Worm (Caenorhabditis elegans) whole organism, L1 larva: ENCODE results near the gene nas-3.

ENCODE experiments used
- C16A3.4 ChIP-seq: fragments of 150-350 bp; optimal IDR thresholded peaks from 2 replicates; lab custom pipeline; 2014; ENCODE audit warnings: missing biosample characterization, missing genetic modification characterization
- C34B4.2 ChIP-seq: sonication (generic microtip); optimal IDR thresholded peaks from 2 replicates; lab custom pipeline; 2017; ENCODE audit warnings: mild to moderate bottlenecking, missing genetic modification characterization, missing compliant biosample characterization
- alr-1 ChIP-seq: fragments of 200-800 bp; sonication (Bioruptor generic); optimal IDR thresholded peaks from 2 replicates; lab custom pipeline; 2018; ENCODE audit warnings: borderline replicate concordance, mild to moderate bottlenecking, missing genetic modification characterization, missing compliant biosample characterization
- ama-1 ChIP-seq: fragments of 150-350 bp; optimal IDR thresholded peaks from 2 replicates; lab custom pipeline; 2014
- blmp-1 ChIP-seq: fragments of 150-350 bp; optimal IDR thresholded peaks from 2 replicates; lab custom pipeline; 2014; ENCODE audit warnings: missing biosample characterization, missing genetic modification characterization
- ceh-63 ChIP-seq: fragments of 200-800 bp; sonication (Bioruptor generic); optimal IDR thresholded peaks from 2 replicates; lab custom pipeline; 2018; ENCODE audit warnings: mild to moderate bottlenecking, missing genetic modification characterization, missing compliant biosample characterization
- ceh-82 ChIP-seq, 3 experiments: fragments of 150-350 bp in 1 of 3; sonication (generic microtip) in 2 of 3; optimal IDR thresholded peaks; 2 replicates each; lab custom pipeline; 2014 to 2017; ENCODE audit warnings: missing biosample characterization in 3 of 3, missing genetic modification characterization in 3 of 3
- ceh-88 ChIP-seq: fragments of 200-800 bp; sonication (Bioruptor generic); IDR thresholded peaks from 2 replicates; pipeline ENCODE4 v1.3.6; 2022; ENCODE audit warnings: missing genetic modification characterization, missing compliant biosample characterization
- ces-1 ChIP-seq: fragments of 150-350 bp; optimal IDR thresholded peaks from 2 replicates; lab custom pipeline; 2014; ENCODE audit warnings: missing biosample characterization, missing genetic modification reagents, missing genetic modification characterization
- dpl-1 ChIP-seq, 3 experiments: fragments of 150-350 bp in 2 of 3; sonication (generic microtip) in 1 of 3; optimal IDR thresholded peaks; 2 replicates each; lab custom pipeline; 2014 to 2017; ENCODE audit warnings: missing biosample characterization in 3 of 3, missing genetic modification characterization in 3 of 3, missing genetic modification reagents in 3 of 3
- efl-3 ChIP-seq: fragments of 200-800 bp; sonication (Bioruptor generic); optimal IDR thresholded peaks from 2 replicates; lab custom pipeline; 2018; ENCODE audit warnings: mild to moderate bottlenecking, missing genetic modification characterization, missing compliant biosample characterization
- elt-2 ChIP-seq: sonication (generic microtip); optimal IDR thresholded peaks from 2 replicates; lab custom pipeline; 2016; ENCODE audit warnings: missing genetic modification characterization, mild to moderate bottlenecking, inconsistent platforms, missing compliant biosample characterization, missing genetic modification reagents
- elt-3 ChIP-seq, 6 experiments: fragments of 150-350 bp in 1 of 6; sonication (generic microtip); optimal IDR thresholded peaks; 2 replicates each; lab custom pipeline; 2017 to 2018; ENCODE audit warnings: missing biosample characterization in 6 of 6, missing genetic modification characterization in 6 of 6, inconsistent platforms in 1 of 6
- ets-5 ChIP-seq: fragments of 200-800 bp; sonication (Bioruptor generic); IDR thresholded peaks from 2 replicates; pipeline ENCODE4 v1.3.6; 2022; ENCODE audit warnings: missing genetic modification characterization, missing compliant biosample characterization
- fkh-8 ChIP-seq: sonication (generic microtip); optimal IDR thresholded peaks from 2 replicates; lab custom pipeline; 2016; ENCODE audit warnings: mild to moderate bottlenecking, missing genetic modification characterization, missing compliant biosample characterization
- hlh-17 ChIP-seq: fragments of 200-800 bp; sonication (Bioruptor generic); optimal IDR thresholded peaks from 2 replicates; lab custom pipeline; 2018; ENCODE audit warnings: missing genetic modification characterization, mild to moderate bottlenecking, missing compliant biosample characterization, moderate library complexity, borderline replicate concordance
- irx-1 ChIP-seq: sonication (generic microtip); optimal IDR thresholded peaks from 2 replicates; lab custom pipeline; 2016; ENCODE audit warnings: missing genetic modification characterization, missing compliant biosample characterization
- lin-13 ChIP-seq: fragments of 150-350 bp; optimal IDR thresholded peaks from 2 replicates; lab custom pipeline; 2014; ENCODE audit warnings: missing biosample characterization, missing genetic modification reagents, missing genetic modification characterization
- lin-14 ChIP-seq: fragments of 200-800 bp; sonication (Bioruptor generic); optimal IDR thresholded peaks from 2 replicates; lab custom pipeline; 2018; ENCODE audit warnings: mild to moderate bottlenecking, missing genetic modification characterization, moderate library complexity, missing compliant biosample characterization
- lin-39 ChIP-seq: fragments of 150-350 bp; optimal IDR thresholded peaks from 2 replicates; lab custom pipeline; 2014; ENCODE audit warnings: missing biosample characterization, missing genetic modification reagents, missing genetic modification characterization
- mab-9 ChIP-seq: fragments of 200-800 bp; sonication (Bioruptor generic); IDR thresholded peaks from 2 replicates; pipeline ENCODE4 v1.3.6; 2022; ENCODE audit warnings: missing genetic modification reagents, missing genetic modification characterization, missing compliant biosample characterization
- mef-2 ChIP-seq: fragments of 150-350 bp; optimal IDR thresholded peaks from 2 replicates; lab custom pipeline; 2014; ENCODE audit warnings: missing biosample characterization, missing genetic modification characterization
- nhr-11 ChIP-seq: fragments of 150-350 bp; optimal IDR thresholded peaks from 2 replicates; lab custom pipeline; 2014; ENCODE audit warnings: missing biosample characterization, missing genetic modification characterization
- nhr-19 ChIP-seq: fragments of 200-800 bp; sonication (Bioruptor generic); conservative IDR thresholded peaks from 2 replicates; pipeline ENCODE4 v1.3.6; 2022; ENCODE audit warnings: missing genetic modification characterization, missing compliant biosample characterization
- nhr-20 ChIP-seq: sonication (generic microtip); optimal IDR thresholded peaks from 2 replicates; lab custom pipeline; 2016; ENCODE audit warnings: mild to moderate bottlenecking, missing genetic modification characterization, missing compliant biosample characterization
- nhr-47 ChIP-seq: sonication (generic microtip); optimal IDR thresholded peaks from 2 replicates; lab custom pipeline; 2016; ENCODE audit warnings: mild to moderate bottlenecking, missing genetic modification characterization, moderate library complexity, missing compliant biosample characterization
- nhr-85 ChIP-seq: sonication (generic microtip); peaks from one replicate; lab custom pipeline; 2016; ENCODE audit warnings: missing genetic modification characterization, inconsistent platforms, missing compliant biosample characterization
- nhr-90 ChIP-seq: sonication (generic microtip); optimal IDR thresholded peaks from 2 replicates; lab custom pipeline; 2016; ENCODE audit warnings: mild to moderate bottlenecking, missing genetic modification characterization, missing compliant biosample characterization; ENCODE audit not compliant: poor library complexity
- pax-3 ChIP-seq: fragments of 200-800 bp; sonication (Bioruptor generic); optimal IDR thresholded peaks from 2 replicates; lab custom pipeline; 2018; ENCODE audit warnings: mild to moderate bottlenecking, missing genetic modification characterization, moderate library complexity, missing compliant biosample characterization
- pqm-1 ChIP-seq: sonication (generic microtip); optimal IDR thresholded peaks from 3 replicates; lab custom pipeline; 2017; ENCODE audit warnings: missing biosample characterization, missing genetic modification characterization
- rnt-1 ChIP-seq: sonication (generic microtip); optimal IDR thresholded peaks from 2 replicates; lab custom pipeline; 2016; ENCODE audit warnings: mild to moderate bottlenecking, missing genetic modification characterization, moderate library complexity, missing compliant biosample characterization
- tlp-1 ChIP-seq: fragments of 150-350 bp; optimal IDR thresholded peaks from 2 replicates; lab custom pipeline; 2014; ENCODE audit warnings: missing biosample characterization, missing genetic modification characterization
- unc-130 ChIP-seq: fragments of 150-350 bp; optimal IDR thresholded peaks from 2 replicates; lab custom pipeline; 2017; ENCODE audit warnings: missing biosample characterization, missing genetic modification characterization, inconsistent platforms
- unc-62 ChIP-seq: fragments of 150-350 bp; optimal IDR thresholded peaks from 2 replicates; lab custom pipeline; 2014; ENCODE audit warnings: missing biosample characterization, missing genetic modification reagents, missing genetic modification characterization
- unc-98 ChIP-seq: fragments of 200-800 bp; sonication (Bioruptor generic); IDR thresholded peaks from 2 replicates; pipeline ENCODE4 v1.3.6; 2022; ENCODE audit warnings: missing genetic modification characterization, missing compliant biosample characterization
- xbp-1 ChIP-seq: sonication (generic microtip); optimal IDR thresholded peaks from 2 replicates; lab custom pipeline; 2016; ENCODE audit warnings: missing genetic modification characterization, missing compliant biosample characterization
- zag-1 ChIP-seq: fragments of 150-350 bp; optimal IDR thresholded peaks from 2 replicates; lab custom pipeline; 2014; ENCODE audit warnings: missing biosample characterization, missing genetic modification characterization
- zip-4 ChIP-seq: fragments of 200-800 bp; sonication (Bioruptor generic); optimal IDR thresholded peaks from 2 replicates; lab custom pipeline; 2018; ENCODE audit warnings: mild to moderate bottlenecking, missing genetic modification characterization, moderate library complexity, missing compliant biosample characterization
- ztf-11 ChIP-seq, 2 experiments: sonication (generic microtip); optimal IDR thresholded peaks; 2 replicates each; lab custom pipeline; 2016 to 2017; ENCODE audit warnings: missing genetic modification characterization in 2 of 2, missing biosample characterization in 1 of 2, missing compliant biosample characterization in 1 of 2

Gene nas-3

ce11 chrV:9443748-9444147, 34.2 kb upstream of the nas-3 start, which contains the start of gene wdr-62:
wdr-62 (plus strand) TSS chrV:9444048.
- no peak for TF ChIP-seq nhr-11 (tag; lab: Kevin White, UChicago)
- peak; percentile 76 for TF ChIP-seq blmp-1 (tag; lab: Kevin White, UChicago)
- TF ChIP-seq pqm-1: no peak
- TF ChIP-seq rnt-1 (tag; lab: Kevin White, UChicago): no peak
- peak; percentile 33 for TF ChIP-seq lin-14 (GFP tag; lab: Kevin White, UChicago)
- TF ChIP-seq nhr-85 (tag; lab: Kevin White, UChicago): peak; percentile 40
- TF ChIP-seq, all 84 proteins: peak for 3

DNA sequence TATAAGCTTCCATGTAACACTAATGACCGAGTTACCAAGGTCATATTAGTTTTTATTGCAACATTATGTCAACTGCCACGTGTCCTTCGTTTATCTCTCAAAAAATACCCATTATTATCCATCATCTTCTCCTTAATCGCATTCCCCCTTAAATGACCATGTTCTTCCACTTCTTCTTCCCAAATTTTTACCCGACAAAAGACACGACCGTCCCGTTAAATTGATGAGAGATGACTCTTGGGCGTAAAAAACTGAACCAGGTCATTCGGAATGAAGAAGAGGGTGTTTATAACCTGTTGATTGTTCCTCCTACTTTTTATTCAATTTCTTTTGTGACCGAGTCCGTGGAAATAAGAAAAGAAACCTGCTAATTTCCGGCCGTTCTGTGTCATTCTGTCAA, 33.3 kb upstream of the nas-3 start:
- TF ChIP-seq ceh-88: no peak
- TF ChIP-seq blmp-1 (tag; lab: Kevin White, UChicago): peak; percentile 59
- TF ChIP-seq pax-3 (tag; lab: Kevin White, UChicago): no peak
- TF ChIP-seq zip-4 (GFP tag; lab: Kevin White, UChicago): no peak
- TF ChIP-seq nhr-90 (tag; lab: Kevin White, UChicago): no peak
- TF ChIP-seq rnt-1 (tag; lab: Kevin White, UChicago): no peak
- TF ChIP-seq nhr-85 (tag; lab: Kevin White, UChicago): peak; percentile 80
- TF ChIP-seq unc-130: no peak
- no peak for TF ChIP-seq nhr-47 (tag; lab: Kevin White, UChicago)
- TF ChIP-seq, all 84 proteins: peak for 2

DNA sequence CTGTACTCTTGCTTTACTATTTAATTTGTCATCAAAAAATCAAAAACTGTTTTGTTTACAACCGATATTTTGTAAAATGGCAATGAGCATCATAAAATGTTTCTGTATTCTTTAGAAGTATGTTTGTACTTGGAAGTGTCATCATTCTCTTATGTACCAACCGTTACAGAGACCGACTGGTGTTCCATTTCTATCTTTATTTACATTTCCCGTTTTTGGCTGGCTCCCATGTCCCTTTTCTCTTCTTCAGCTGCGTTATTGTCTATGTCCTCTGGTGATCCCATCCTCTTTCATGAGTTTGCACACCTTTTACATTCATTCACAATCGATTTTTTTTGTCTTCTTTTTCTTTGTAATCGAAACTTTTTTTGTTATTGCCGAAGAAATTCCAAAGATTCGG, 26.5 kb upstream of the nas-3 start:
- TF ChIP-seq tlp-1 (tag; lab: Kevin White, UChicago) (no peak), hlh-17 (GFP tag; lab: Kevin White, UChicago) (no peak), ces-1 (GFP tag; lab: Kevin White, UChicago) (no peak), irx-1 (tag; lab: Kevin White, UChicago) (no peak), ets-5 (no peak), efl-3 (GFP tag; lab: Kevin White, UChicago) (no peak), fkh-8 (tag; lab: Kevin White, UChicago) (no peak)
- TF ChIP-seq, all 84 proteins: peak for 0

DNA sequence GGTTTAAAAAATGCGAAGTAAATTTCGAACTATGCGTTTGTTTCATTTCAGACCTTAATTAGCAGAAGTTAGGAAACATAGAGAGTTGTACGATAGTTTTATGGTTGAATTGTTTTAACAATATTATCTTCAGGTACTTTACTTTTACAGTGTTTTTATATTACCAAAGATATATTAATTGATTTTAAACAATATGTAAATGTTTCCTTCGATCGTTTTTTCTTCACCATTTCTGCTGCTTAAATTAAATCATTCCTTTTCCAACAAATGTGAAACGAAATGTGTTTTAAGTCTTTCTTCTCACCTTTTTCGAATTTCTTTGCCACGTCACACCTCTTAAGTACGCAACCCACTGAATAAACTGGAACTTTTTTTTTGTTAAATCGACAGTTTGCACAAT, 24.6 kb upstream of the nas-3 start:
- TF ChIP-seq nhr-11 (tag; lab: Kevin White, UChicago) (no peak), unc-98 (GFP tag; lab: Robert Waterston, UW) (no peak), zag-1 (tag; lab: Kevin White, UChicago) (no peak), ces-1 (GFP tag; lab: Kevin White, UChicago) (no peak), lin-39 (tag; lab: Kevin White, UChicago) (no peak), dpl-1 (GFP tag; optimal IDR thresholded peaks at IDR 0.05; lab: Kevin White, UChicago) (no peak), alr-1 (tag; lab: Kevin White, UChicago) (no peak), ceh-88 (no peak), nhr-19 (no peak), mef-2 (tag; lab: Kevin White, UChicago) (no peak), ceh-82 (tag; optimal IDR thresholded peaks at IDR 0.05; lab: Kevin White, UChicago) (no peak), lin-13 (GFP tag; lab: Kevin White, UChicago) (no peak)

ce11 chrV:9453933-9454332, 24.0 kb upstream of the nas-3 start:
- TF ChIP-seq blmp-1 (tag; lab: Kevin White, UChicago) (peak; percentile 95), elt-3 (tag; optimal IDR thresholded peaks at IDR 0.05; lab: Kevin White, UChicago) (peak in 1 of 6 experiments; percentile 31), nhr-20 (no peak), xbp-1 (tag; lab: Kevin White, UChicago) (no peak), elt-2 (tag; lab: Kevin White, UChicago) (peak; percentile 60), unc-62 (no peak), C16A3.4 (no peak), ceh-63 (GFP tag; lab: Kevin White, UChicago) (no peak), ama-1 (lab: Kevin White, UChicago) (no peak), C34B4.2 (no peak), ztf-11 (tag; optimal IDR thresholded peaks at IDR 0.05; lab: Kevin White, UChicago) (no peak), mab-9 (GFP tag; lab: Robert Waterston, UW) (no peak)
- TF ChIP-seq, all 84 proteins: peak for 3
